Worm (Caenorhabditis elegans): ENCODE measurements around the gene C09E7.11.

ce11 chrIII:6579398-6579797 lies 48.2 kb downstream of the C09E7.11 start, which contains the start of gene F27B3.8:
- no peak for TF ChIP-seq zfh-2 (GFP tag; conservative IDR thresholded peaks at IDR 0.05)
- TF ChIP-seq sea-2 (GFP tag; IDR thresholded peaks at IDR 0.05), result no peak
- TF ChIP-seq aptf-2 (GFP tag; conservative IDR thresholded peaks at IDR 0.05), result no peak
- no peak for TF ChIP-seq nhr-120 (GFP tag; IDR thresholded peaks at IDR 0.05)
- TF ChIP-seq lag-1 (GFP tag; IDR thresholded peaks at IDR 0.05), result no peak
- TF ChIP-seq ceh-27 (GFP tag; optimal IDR thresholded peaks at IDR 0.05), result no peak
- no peak for TF ChIP-seq egl-18 (GFP tag; IDR thresholded peaks at IDR 0.05)
